Worm (Caenorhabditis elegans) whole organism, mixed stage, embryonic: Measurements from ENCODE around the gene par-4.
"Not testable (repeated sequence)": the region's sequence is repeated elsewhere in the genome, so short reads cannot be mapped to it uniquely, and the experiment has no call there.

Source experiments
- M03D4.4 ChIP-seq: sonication (generic microtip); optimal IDR thresholded peaks from 2 replicates; lab custom pipeline; 2017; ENCODE audit warnings: mild to moderate bottlenecking, missing genetic modification characterization, missing compliant biosample characterization
- bed-3 ChIP-seq: fragments of 200-800 bp; sonication (Bioruptor generic); optimal IDR thresholded peaks from 3 replicates; lab custom pipeline; 2018; ENCODE audit warnings: mild to moderate bottlenecking, missing genetic modification characterization, moderate library complexity, missing compliant biosample characterization
- blmp-1 ChIP-seq: fragments of 150-350 bp; optimal IDR thresholded peaks from 2 replicates; lab custom pipeline; 2014; ENCODE audit warnings: missing biosample characterization, missing genetic modification characterization
- ceh-39 ChIP-seq: fragments of 150-350 bp; optimal IDR thresholded peaks from 2 replicates; lab custom pipeline; 2014; ENCODE audit warnings: missing biosample characterization, missing genetic modification characterization
- ceh-43 ChIP-seq: fragments of 200-800 bp; sonication (Bioruptor generic); optimal IDR thresholded peaks from 2 replicates; lab custom pipeline; 2018; ENCODE audit warnings: mild to moderate bottlenecking, missing genetic modification characterization, moderate library complexity, missing compliant biosample characterization
- ceh-83 ChIP-seq: fragments of 200-800 bp; sonication (Bioruptor generic); optimal IDR thresholded peaks from 2 replicates; lab custom pipeline; 2018; ENCODE audit warnings: mild to moderate bottlenecking, missing genetic modification characterization, missing compliant biosample characterization
- ces-1 ChIP-seq: fragments of 150-350 bp; optimal IDR thresholded peaks from 2 replicates; lab custom pipeline; 2014; ENCODE audit warnings: missing biosample characterization, missing genetic modification reagents, missing genetic modification characterization
- cnd-1 ChIP-seq: fragments of 200-800 bp; sonication (Bioruptor generic); optimal IDR thresholded peaks from 2 replicates; lab custom pipeline; 2018; ENCODE audit warnings: mild to moderate bottlenecking, missing genetic modification characterization, missing compliant biosample characterization
- drap-1 ChIP-seq: fragments of 200-800 bp; sonication (Bioruptor generic); optimal IDR thresholded peaks from 3 replicates; lab custom pipeline; 2018; ENCODE audit warnings: mild to moderate bottlenecking, missing genetic modification characterization, missing compliant biosample characterization
- elt-1 ChIP-seq: sonication (generic microtip); optimal IDR thresholded peaks from 2 replicates; lab custom pipeline; 2017; ENCODE audit warnings: missing genetic modification characterization, mild to moderate bottlenecking, missing compliant biosample characterization, antibody characterized with exemption, moderate library complexity, borderline replicate concordance; ENCODE audit not compliant: insufficient read depth
- elt-3 ChIP-seq: fragments of 150-350 bp; optimal IDR thresholded peaks from 2 replicates; lab custom pipeline; 2014; ENCODE audit warnings: missing biosample characterization, missing genetic modification characterization
- flh-1 ChIP-seq: fragments of 200-800 bp; sonication (Bioruptor generic); optimal IDR thresholded peaks from 2 replicates; lab custom pipeline; 2018; ENCODE audit warnings: mild to moderate bottlenecking, missing genetic modification characterization, moderate library complexity, missing compliant biosample characterization
- ham-2 ChIP-seq: fragments of 200-800 bp; sonication (Bioruptor generic); optimal IDR thresholded peaks from 2 replicates; lab custom pipeline; 2018; ENCODE audit warnings: mild to moderate bottlenecking, missing genetic modification characterization, missing compliant biosample characterization
- hlh-1 ChIP-seq: fragments of 150-350 bp; optimal IDR thresholded peaks from 2 replicates; lab custom pipeline; 2014; ENCODE audit warnings: missing biosample characterization, missing genetic modification reagents, missing genetic modification characterization
- lin-13 ChIP-seq: fragments of 150-350 bp; optimal IDR thresholded peaks from 2 replicates; lab custom pipeline; 2014; ENCODE audit warnings: missing biosample characterization, missing genetic modification characterization
- lin-32 ChIP-seq: fragments of 200-800 bp; sonication (Bioruptor generic); optimal IDR thresholded peaks from 2 replicates; lab custom pipeline; 2018; ENCODE audit warnings: mild to moderate bottlenecking, missing genetic modification characterization, missing compliant biosample characterization
- lsy-2 ChIP-seq: fragments of 150-350 bp; optimal IDR thresholded peaks from 2 replicates; lab custom pipeline; 2014; ENCODE audit warnings: missing biosample characterization, missing genetic modification characterization
- mab-5 ChIP-seq: fragments of 150-350 bp; optimal IDR thresholded peaks from 2 replicates; lab custom pipeline; 2014; ENCODE audit warnings: missing biosample characterization, missing genetic modification characterization
- mep-1 ChIP-seq: fragments of 150-350 bp; optimal IDR thresholded peaks from 2 replicates; lab custom pipeline; 2017; ENCODE audit warnings: missing biosample characterization, missing genetic modification reagents, missing genetic modification characterization, inconsistent platforms
- mls-2 ChIP-seq: sonication (generic microtip); optimal IDR thresholded peaks from 2 replicates; lab custom pipeline; 2016; ENCODE audit warnings: mild to moderate bottlenecking, missing genetic modification characterization, moderate library complexity, missing compliant biosample characterization
- nhr-12 ChIP-seq: fragments of 150-350 bp; optimal IDR thresholded peaks from 2 replicates; lab custom pipeline; 2014; ENCODE audit warnings: missing biosample characterization, missing genetic modification characterization
- nhr-2 ChIP-seq: fragments of 150-350 bp; optimal IDR thresholded peaks from 2 replicates; lab custom pipeline; 2014; ENCODE audit warnings: missing biosample characterization, missing genetic modification characterization
- nhr-237 ChIP-seq: fragments of 150-350 bp; optimal IDR thresholded peaks from 2 replicates; lab custom pipeline; 2014; ENCODE audit warnings: missing biosample characterization, missing genetic modification characterization
- nhr-28 ChIP-seq: fragments of 150-350 bp; optimal IDR thresholded peaks from 2 replicates; lab custom pipeline; 2014; ENCODE audit warnings: missing biosample characterization, missing genetic modification characterization
- nhr-76 ChIP-seq: sonication (generic microtip); optimal IDR thresholded peaks from 2 replicates; lab custom pipeline; 2017; ENCODE audit warnings: missing biosample characterization, missing genetic modification characterization
- pha-4 ChIP-seq: fragments of 150-350 bp; optimal IDR thresholded peaks from 2 replicates; lab custom pipeline; 2018; ENCODE audit warnings: missing biosample characterization, missing genetic modification reagents, missing genetic modification characterization
- sem-2 ChIP-seq: fragments of 200-800 bp; sonication (Bioruptor generic); optimal IDR thresholded peaks from 2 replicates; lab custom pipeline; 2018; ENCODE audit warnings: mild to moderate bottlenecking, missing genetic modification characterization, missing compliant biosample characterization
- snpc-4 ChIP-seq: fragments of 150-350 bp; optimal IDR thresholded peaks from 2 replicates; lab custom pipeline; 2014; ENCODE audit warnings: missing biosample characterization, missing genetic modification characterization
- sptf-1 ChIP-seq: sonication (generic microtip); optimal IDR thresholded peaks from 2 replicates; lab custom pipeline; 2017; ENCODE audit warnings: mild to moderate bottlenecking, missing genetic modification characterization, moderate library complexity, missing compliant biosample characterization
- tbx-8 ChIP-seq: fragments of 200-800 bp; sonication (Bioruptor generic); optimal IDR thresholded peaks from 2 replicates; lab custom pipeline; 2018; ENCODE audit warnings: mild to moderate bottlenecking, missing genetic modification characterization, moderate library complexity, missing compliant biosample characterization
- unc-120 ChIP-seq: sonication (generic microtip); optimal IDR thresholded peaks from 2 replicates; lab custom pipeline; 2017; ENCODE audit warnings: missing genetic modification characterization, missing compliant biosample characterization; ENCODE audit not compliant: poor library complexity, severe bottlenecking
- unc-39 ChIP-seq: fragments of 150-350 bp; optimal IDR thresholded peaks from 2 replicates; lab custom pipeline; 2014; ENCODE audit warnings: missing biosample characterization, missing genetic modification characterization
- unc-62 ChIP-seq: fragments of 150-350 bp; optimal IDR thresholded peaks from 2 replicates; lab custom pipeline; 2014; ENCODE audit warnings: missing biosample characterization, missing genetic modification reagents, missing genetic modification characterization
- zip-8 ChIP-seq: fragments of 150-350 bp; optimal IDR thresholded peaks from 2 replicates; lab custom pipeline; 2014; ENCODE audit warnings: missing biosample characterization, missing genetic modification characterization
- ztf-11 ChIP-seq: fragments of 150-350 bp; optimal IDR thresholded peaks from 2 replicates; lab custom pipeline; 2014; ENCODE audit warnings: missing biosample characterization, missing genetic modification characterization

The par-4 gene

DNA sequence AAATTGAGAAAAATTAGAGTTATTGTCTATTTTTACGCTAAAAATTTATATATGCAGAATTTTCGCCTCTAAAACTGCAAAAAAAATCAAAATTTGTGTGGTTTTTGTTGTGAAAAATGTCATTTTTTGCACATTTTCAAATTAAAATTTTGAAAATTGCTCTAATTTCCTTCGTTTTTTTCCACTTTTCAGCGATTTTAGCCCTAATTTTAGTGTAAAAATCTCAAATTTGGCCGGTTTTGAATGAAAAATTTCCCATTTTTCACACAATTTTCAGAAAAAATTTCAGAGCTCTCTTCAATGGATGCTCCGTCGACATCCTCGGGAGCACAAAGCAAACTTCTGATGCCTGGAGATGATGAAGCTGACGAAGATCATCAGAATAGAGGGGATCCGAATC is at the start of gene par-4:
Gene par-4, plus strand, starts transcription at position 301 of the 400 bp plus-strand sequence.
- no peak for TF ChIP-seq lsy-2 (tag; lab: Kevin White, UChicago)
- no peak for TF ChIP-seq flh-1 (GFP tag; lab: Kevin White, UChicago)
- no peak for TF ChIP-seq cnd-1
- TF ChIP-seq elt-1: no peak
- no peak for TF ChIP-seq nhr-237 (tag; lab: Kevin White, UChicago)
- TF ChIP-seq nhr-12: no peak
- no peak for TF ChIP-seq ces-1
- no peak for TF ChIP-seq M03D4.4
- no peak for TF ChIP-seq lin-13 (tag; lab: Kevin White, UChicago)
- TF ChIP-seq ceh-39 (tag; lab: Kevin White, UChicago): no peak
- no peak for TF ChIP-seq nhr-28
- no peak for TF ChIP-seq ztf-11 (tag; lab: Kevin White, UChicago)
- no peak for TF ChIP-seq elt-3 (tag; lab: Kevin White, UChicago)
- no peak for TF ChIP-seq zip-8 (tag; lab: Kevin White, UChicago)
- no peak for TF ChIP-seq mep-1 (tag; lab: Kevin White, UChicago)

DNA sequence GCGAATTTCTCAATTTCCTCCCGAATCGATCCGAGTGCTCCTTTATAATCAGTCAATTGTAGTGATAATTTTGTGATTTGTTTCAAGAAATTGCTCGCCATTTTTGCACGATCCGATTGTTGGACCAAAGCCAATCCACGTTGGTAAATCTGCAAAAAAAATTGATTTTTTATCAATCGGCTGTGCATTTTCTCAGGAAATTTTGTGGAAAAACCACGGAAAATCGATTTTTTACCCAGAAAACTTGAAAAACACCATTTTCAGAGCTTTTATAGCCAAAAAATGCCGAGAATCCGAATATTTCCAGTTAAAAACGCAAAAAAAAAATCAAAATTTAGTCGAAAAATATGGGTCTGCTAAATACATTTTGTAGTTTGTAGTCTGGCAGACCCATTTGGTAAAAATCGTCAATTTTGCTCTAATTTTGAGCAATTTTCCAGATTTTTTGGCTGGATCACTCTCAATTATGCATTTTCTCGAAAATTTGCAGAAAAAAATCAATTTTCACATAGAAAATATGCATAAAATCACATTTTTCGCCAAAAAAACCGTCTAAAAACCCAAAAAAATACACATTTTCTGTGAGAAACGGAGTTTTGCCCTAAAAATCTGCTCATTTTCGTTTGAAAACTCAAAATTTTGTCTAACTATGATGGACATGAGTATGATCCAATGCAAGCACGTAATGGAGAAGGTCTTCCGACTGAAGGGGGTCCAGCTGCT is 43.0 kb upstream of the par-4 start, which contains the start of the genes Y59A8B.25 and ebp-3:
Gene Y59A8B.25, minus strand, starts transcription at position 101 of the 723 bp plus-strand sequence.
Gene ebp-3, plus strand, starts transcription at position 673 of the 723 bp plus-strand sequence.
- not testable (repeated sequence) for TF ChIP-seq snpc-4, ces-1, M03D4.4

DNA sequence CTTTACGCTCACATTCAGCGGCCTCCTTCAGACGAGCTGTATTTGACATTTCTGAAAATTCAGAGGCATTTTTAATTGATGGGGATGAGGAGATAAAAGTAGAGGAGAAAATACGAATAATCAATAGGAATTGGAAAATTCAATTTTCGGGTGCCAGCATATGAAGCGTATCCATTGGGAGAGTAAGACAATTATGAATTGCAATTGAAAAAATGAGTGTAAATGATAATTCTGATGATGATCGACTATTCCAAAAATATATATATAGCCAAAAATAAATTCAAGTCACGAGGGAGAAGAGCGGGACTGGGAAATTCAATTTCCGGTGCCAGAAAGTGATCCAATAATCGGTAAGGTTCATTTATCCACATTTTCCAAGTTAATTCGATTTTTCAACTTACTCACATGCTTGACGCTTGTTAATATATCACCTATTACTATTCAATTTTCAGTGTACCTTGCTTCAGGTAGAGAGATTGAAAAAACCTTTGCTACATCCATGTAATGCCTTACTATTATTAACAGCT is 32.2 kb upstream of the par-4 start, which contains the start of gene Y59A8B.8:
Gene Y59A8B.8, minus strand, starts transcription at position 51 of the 527 bp plus-strand sequence.
- no peak for TF ChIP-seq sem-2 (GFP tag; lab: Kevin White, UChicago)
- peak; percentile 63 for TF ChIP-seq ces-1
- TF ChIP-seq pha-4 (tag; lab: Kevin White, UChicago): no peak
- TF ChIP-seq, all 35 proteins: peak for 1

ce11 chrV:18079163-18079562 is 19.3 kb upstream of the par-4 start:
- TF ChIP-seq mab-5 (tag; lab: Kevin White, UChicago): peak; percentile 47
- peak; percentile 83 for TF ChIP-seq cnd-1
- peak; percentile 31 for TF ChIP-seq lin-13 (tag; lab: Kevin White, UChicago)
- TF ChIP-seq elt-1: no peak
- no peak for TF ChIP-seq M03D4.4
- TF ChIP-seq ham-2: no peak
- no peak for TF ChIP-seq unc-39 (tag; lab: Kevin White, UChicago)
- peak; percentile 91 for TF ChIP-seq ceh-39 (tag; lab: Kevin White, UChicago)
- peak; percentile 78 for TF ChIP-seq unc-62 (GFP tag; lab: Kevin White, UChicago)
- TF ChIP-seq ceh-43 (GFP tag; lab: Kevin White, UChicago): no peak
- no peak for TF ChIP-seq flh-1 (GFP tag; lab: Kevin White, UChicago)
- no peak for TF ChIP-seq snpc-4
- TF ChIP-seq mls-2 (tag; lab: Kevin White, UChicago): no peak
- no peak for TF ChIP-seq tbx-8
- TF ChIP-seq nhr-237 (tag; lab: Kevin White, UChicago): no peak
- peak; percentile 86 for TF ChIP-seq ces-1
- TF ChIP-seq bed-3 (GFP tag; lab: Kevin White, UChicago): no peak
- TF ChIP-seq ceh-83 (GFP tag; lab: Kevin White, UChicago): no peak
- TF ChIP-seq nhr-28: no peak
- TF ChIP-seq zip-8 (tag; lab: Kevin White, UChicago): no peak
- no peak for TF ChIP-seq blmp-1 (tag; lab: Kevin White, UChicago)
- TF ChIP-seq ztf-11 (tag; lab: Kevin White, UChicago): no peak
- peak; percentile 58 for TF ChIP-seq mep-1 (tag; lab: Kevin White, UChicago)
- no peak for TF ChIP-seq unc-120 (tag; lab: Kevin White, UChicago)
- TF ChIP-seq elt-3 (tag; lab: Kevin White, UChicago): no peak
- no peak for TF ChIP-seq nhr-2 (tag; lab: Kevin White, UChicago)
- TF ChIP-seq pha-4 (tag; lab: Kevin White, UChicago): peak; percentile 18
- TF ChIP-seq nhr-12: peak; percentile 59
- TF ChIP-seq nhr-76 (tag; lab: Kevin White, UChicago): no peak
- TF ChIP-seq lsy-2 (tag; lab: Kevin White, UChicago): peak; percentile 7
- no peak for TF ChIP-seq sptf-1
- peak; percentile 86 for TF ChIP-seq hlh-1 (tag; lab: Kevin White, UChicago)
- no peak for TF ChIP-seq sem-2 (GFP tag; lab: Kevin White, UChicago)
- TF ChIP-seq drap-1 (GFP tag; lab: Kevin White, UChicago): peak; percentile 40
- TF ChIP-seq lin-32 (GFP tag; lab: Kevin White, UChicago): peak; percentile 18
